Fruit fly (Drosophila melanogaster) whole organism, prepupa: ENCODE results near the gene Obp83a.

Experiments
- Blimp-1 ChIP-seq: fragments of 200-800 bp; sonication (Bioruptor generic); optimal IDR thresholded peaks from 3 replicates; lab custom pipeline; 2017; ENCODE audit warnings: missing biosample characterization, missing genetic modification characterization, mild to moderate bottlenecking, moderate library complexity, missing genetic modification reagents
- CG11762 ChIP-seq: fragments of 200-800 bp; sonication (Bioruptor generic); optimal IDR thresholded peaks from 3 replicates; lab custom pipeline; 2016; ENCODE audit warnings: missing biosample characterization, missing genetic modification characterization; ENCODE audit not compliant: insufficient read depth
- CG32006 ChIP-seq: fragments of 200-800 bp; sonication (Bioruptor generic); optimal IDR thresholded peaks from 3 replicates; lab custom pipeline; 2017; ENCODE audit warnings: missing biosample characterization, mild to moderate bottlenecking, missing genetic modification characterization
- CG34406 ChIP-seq: fragments of 200-800 bp; sonication (Bioruptor generic); optimal IDR thresholded peaks from 3 replicates; lab custom pipeline; 2016; ENCODE audit warnings: missing biosample characterization, missing genetic modification characterization
- CG6276 ChIP-seq: fragments of 200-800 bp; sonication (Bioruptor generic); optimal IDR thresholded peaks from 2 replicates; lab custom pipeline; 2017; ENCODE audit warnings: missing biosample characterization, mild to moderate bottlenecking, missing genetic modification characterization
- CG8119 ChIP-seq: fragments of 200-800 bp; sonication (Bioruptor generic); IDR thresholded peaks from 3 replicates; pipeline ENCODE4 v1.3.6; 2022; ENCODE audit warnings: missing biosample characterization, missing genetic modification characterization
- Hr4 ChIP-seq: fragments of 200-800 bp; sonication (Bioruptor generic); optimal IDR thresholded peaks from 3 replicates; lab custom pipeline; 2016; ENCODE audit warnings: missing biosample characterization, missing genetic modification characterization
- OdsH ChIP-seq: fragments of 200-800 bp; sonication (Bioruptor generic); optimal IDR thresholded peaks from 3 replicates; lab custom pipeline; 2016; ENCODE audit warnings: missing biosample characterization, missing genetic modification characterization
- achi ChIP-seq: fragments of 200-800 bp; sonication (Bioruptor generic); optimal IDR thresholded peaks from 3 replicates; lab custom pipeline; 2016; ENCODE audit warnings: missing biosample characterization, missing genetic modification characterization
- esn ChIP-seq: fragments of 200-800 bp; sonication (Bioruptor generic); optimal IDR thresholded peaks from 2 replicates; lab custom pipeline; 2016; ENCODE audit warnings: missing biosample characterization, mild to moderate bottlenecking, missing genetic modification characterization, moderate library complexity
- lz ChIP-seq: fragments of 200-800 bp; sonication (Bioruptor generic); optimal IDR thresholded peaks from 3 replicates; lab custom pipeline; 2016; ENCODE audit warnings: missing biosample characterization, missing genetic modification characterization
- net ChIP-seq: fragments of 200-800 bp; sonication (Bioruptor generic); optimal IDR thresholded peaks from 3 replicates; lab custom pipeline; 2016; ENCODE audit warnings: missing biosample characterization, missing genetic modification characterization
- svp ChIP-seq: fragments of 200-800 bp; sonication (Bioruptor generic); peaks from one replicate; lab custom pipeline; 2016; ENCODE audit warnings: missing biosample characterization, missing genetic modification characterization

DNA sequence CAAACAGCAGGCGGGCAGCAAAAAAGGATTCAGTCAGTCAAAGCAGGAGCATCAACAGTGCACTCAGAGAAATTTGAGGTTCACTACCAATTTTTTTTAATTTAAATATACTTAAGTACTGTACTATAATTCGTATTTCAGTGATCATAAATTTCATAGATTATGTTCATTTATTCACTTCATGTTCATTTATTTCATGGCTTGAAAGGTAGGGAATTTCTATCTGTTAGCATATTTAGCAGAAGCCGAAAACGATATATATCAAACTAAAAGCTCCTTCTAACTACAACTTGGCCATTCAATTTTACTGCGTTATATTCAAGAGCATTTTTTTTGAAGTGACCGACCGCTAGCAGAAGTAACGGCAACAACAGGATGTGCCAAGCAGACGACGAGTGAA lies 18.8 kb upstream of the Obp83a start:
- TF ChIP-seq CG11762 (GFP tag; lab: Kevin White, UChicago): no peak
- TF ChIP-seq Hr4: no peak
- TF ChIP-seq CG32006 (GFP tag; lab: Kevin White, UChicago): peak; percentile 15
- TF ChIP-seq net: no peak
- no peak for TF ChIP-seq CG8119 (GFP tag; lab: Robert Waterston, UW)
- no peak for TF ChIP-seq Blimp-1 (GFP tag; lab: Kevin White, UChicago)
- TF ChIP-seq CG6276 (GFP tag; lab: Kevin White, UChicago): no peak
- TF ChIP-seq achi (GFP tag; lab: Kevin White, UChicago): peak; percentile 23
- TF ChIP-seq lz (GFP tag; lab: Kevin White, UChicago): peak; percentile 9
- no peak for TF ChIP-seq CG34406 (GFP tag; lab: Kevin White, UChicago)
- TF ChIP-seq svp (GFP tag; lab: Kevin White, UChicago): peak; percentile 68
- no peak for TF ChIP-seq esn (GFP tag; lab: Kevin White, UChicago)
- no peak for TF ChIP-seq OdsH (GFP tag; lab: Kevin White, UChicago)
